Fruit fly (Drosophila melanogaster) whole organism, adult: ENCODE data around the gene CG34290.

Source experiments
- CG11617 ChIP-seq: fragments of 200-800 bp; sonication (Bioruptor generic); optimal IDR thresholded peaks from 2 replicates; lab custom pipeline; 2017; ENCODE audit warnings: mild to moderate bottlenecking, missing biosample characterization, missing genetic modification reagents, missing genetic modification characterization
- CG12768 ChIP-seq: fragments of 200-800 bp; sonication (Bioruptor generic); optimal IDR thresholded peaks from 2 replicates; lab custom pipeline; 2017; ENCODE audit warnings: missing biosample characterization, missing genetic modification characterization, mild to moderate bottlenecking, moderate library complexity, missing genetic modification reagents
- CG14711 ChIP-seq: fragments of 200-800 bp; sonication (Bioruptor generic); optimal IDR thresholded peaks from 2 replicates; lab custom pipeline; 2018; ENCODE audit warnings: missing biosample characterization, mild to moderate bottlenecking, missing genetic modification characterization, moderate library complexity
- CG1620 ChIP-seq: fragments of 200-800 bp; sonication (Bioruptor generic); optimal IDR thresholded peaks from 2 replicates; lab custom pipeline; 2016; ENCODE audit warnings: missing biosample characterization, missing genetic modification characterization
- CG33017 ChIP-seq: fragments of 200-800 bp; sonication (Bioruptor generic); optimal IDR thresholded peaks from 2 replicates; lab custom pipeline; 2018; ENCODE audit warnings: missing biosample characterization, mild to moderate bottlenecking, missing genetic modification characterization, moderate library complexity
- CG5204 ChIP-seq: fragments of 200-800 bp; sonication (Bioruptor generic); optimal IDR thresholded peaks from 2 replicates; lab custom pipeline; 2016; ENCODE audit warnings: missing biosample characterization, missing genetic modification characterization
- CG7045 ChIP-seq: fragments of 200-800 bp; sonication (Bioruptor generic); optimal IDR thresholded peaks from 2 replicates; lab custom pipeline; 2017; ENCODE audit warnings: missing biosample characterization, mild to moderate bottlenecking, missing genetic modification characterization
- CG7101 ChIP-seq: fragments of 200-800 bp; sonication (Bioruptor generic); optimal IDR thresholded peaks from 2 replicates; lab custom pipeline; 2018; ENCODE audit warnings: missing biosample characterization, mild to moderate bottlenecking, missing genetic modification characterization, moderate library complexity
- Clk ChIP-seq: fragments of 200-800 bp; sonication (Bioruptor generic); optimal IDR thresholded peaks from 2 replicates; lab custom pipeline; 2017; ENCODE audit warnings: missing biosample characterization, missing genetic modification characterization
- Crg-1 ChIP-seq: fragments of 200-800 bp; sonication (Bioruptor generic); optimal IDR thresholded peaks from 2 replicates; lab custom pipeline; 2016; ENCODE audit warnings: missing biosample characterization, missing genetic modification characterization
- Hr96 ChIP-seq: fragments of 200-800 bp; sonication (Bioruptor generic); optimal IDR thresholded peaks from 2 replicates; lab custom pipeline; 2016; ENCODE audit warnings: missing biosample characterization, missing genetic modification characterization
- Mnt ChIP-seq: fragments of 200-800 bp; sonication (Bioruptor generic); optimal IDR thresholded peaks from 2 replicates; lab custom pipeline; 2016; ENCODE audit warnings: missing biosample characterization, mild to moderate bottlenecking, missing genetic modification characterization
- bab1 ChIP-seq: fragments of 200-800 bp; sonication (Bioruptor generic); optimal IDR thresholded peaks from 3 replicates; lab custom pipeline; 2019; ENCODE audit warnings: missing biosample characterization, mild to moderate bottlenecking, missing genetic modification characterization, moderate library complexity
- cic ChIP-seq: fragments of 200-800 bp; sonication (Bioruptor generic); optimal IDR thresholded peaks from 2 replicates; lab custom pipeline; 2017; ENCODE audit warnings: missing biosample characterization, mild to moderate bottlenecking, missing genetic modification characterization, moderate library complexity
- cnc ChIP-seq, 2 experiments: fragments of >200 bp; optimal IDR thresholded peaks; 2 replicates each; lab custom pipeline; 2017
- kay ChIP-seq: fragments of 200-800 bp; sonication (Bioruptor generic); peaks from one replicate; lab custom pipeline; 2016; ENCODE audit warnings: missing biosample characterization, missing genetic modification characterization, borderline replicate concordance
- ovo ChIP-seq: fragments of 200-800 bp; sonication (Bioruptor generic); optimal IDR thresholded peaks from 2 replicates; lab custom pipeline; 2016; ENCODE audit warnings: missing biosample characterization, missing genetic modification characterization
- pad ChIP-seq: fragments of 200-800 bp; sonication (Bioruptor generic); optimal IDR thresholded peaks from 3 replicates; lab custom pipeline; 2017; ENCODE audit warnings: missing biosample characterization, missing genetic modification characterization, mild to moderate bottlenecking, moderate library complexity, missing genetic modification reagents
- tj ChIP-seq: fragments of 200-800 bp; sonication (Bioruptor generic); optimal IDR thresholded peaks from 3 replicates; lab custom pipeline; 2017; ENCODE audit warnings: missing biosample characterization, mild to moderate bottlenecking, missing genetic modification characterization, moderate library complexity
- toe ChIP-seq: fragments of 200-800 bp; sonication (Bioruptor generic); optimal IDR thresholded peaks from 2 replicates; lab custom pipeline; 2016; ENCODE audit warnings: missing biosample characterization, missing genetic modification characterization

Gene CG34290

dm6 chr3R:24279291-24279690 lies 10.3 kb downstream of the CG34290 start, which contains the start of gene shps:
shps (plus strand) TSS chr3R:24279572.
- TF ChIP-seq CG7045 (no peak), cic (GFP tag; lab: Kevin White, UChicago) (no peak), cnc (optimal IDR thresholded peaks at IDR 0.05; lab: Kevin White, UChicago) (no peak), CG12768 (GFP tag; lab: Kevin White, UChicago) (no peak), Crg-1 (no peak), Mnt (no peak), pad (GFP tag; lab: Kevin White, UChicago) (no peak), CG1620 (no peak), CG33017 (tag; lab: Kevin White, UChicago) (no peak), CG5204 (no peak), ovo (GFP tag; lab: Kevin White, UChicago) (no peak), kay (GFP tag; lab: Kevin White, UChicago) (no peak), CG11617 (GFP tag; lab: Kevin White, UChicago) (no peak)

DNA sequence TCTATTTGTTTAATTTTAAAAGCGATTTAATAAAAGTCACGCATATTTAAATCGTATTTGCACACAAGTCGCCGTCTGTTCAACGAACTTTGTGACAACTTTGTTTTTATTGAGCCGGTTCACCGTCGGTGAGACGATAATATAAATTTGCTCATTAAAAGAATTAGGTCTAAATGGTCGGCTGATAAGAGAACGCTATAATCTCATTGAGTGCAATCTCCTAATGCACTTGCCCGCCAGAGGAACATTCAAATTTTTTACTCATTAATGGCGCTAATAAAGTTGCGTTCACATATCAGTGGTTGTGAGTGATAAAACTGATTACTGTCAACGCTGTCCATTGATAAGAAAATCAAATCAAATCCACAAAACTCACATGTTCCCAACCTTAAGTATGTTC lies 10.9 kb downstream of the CG34290 start:
- TF ChIP-seq CG14711 (tag; lab: Kevin White, UChicago) (no peak), Hr96 (no peak), ovo (GFP tag; lab: Kevin White, UChicago) (no peak), CG11617 (GFP tag; lab: Kevin White, UChicago) (no peak), Mnt (no peak), CG7045 (peak; percentile 33), CG1620 (no peak), cic (GFP tag; lab: Kevin White, UChicago) (peak; percentile 48), pad (GFP tag; lab: Kevin White, UChicago) (no peak), CG5204 (no peak), Crg-1 (no peak), CG12768 (GFP tag; lab: Kevin White, UChicago) (no peak), toe (GFP tag; lab: Kevin White, UChicago) (no peak), tj (GFP tag; lab: Kevin White, UChicago) (no peak), kay (GFP tag; lab: Kevin White, UChicago) (peak; percentile 71), bab1 (GFP tag; lab: Kevin White, UChicago) (no peak), CG33017 (tag; lab: Kevin White, UChicago) (peak; percentile 60), CG7101 (tag; lab: Kevin White, UChicago) (no peak), Clk (GFP tag; lab: Kevin White, UChicago) (no peak), cnc (optimal IDR thresholded peaks at IDR 0.05; lab: Kevin White, UChicago) (no peak)

- TF ChIP-seq Crg-1 (peak; percentile 63), kay (GFP tag; lab: Kevin White, UChicago) (peak; percentile 91), CG5204 (peak; percentile 88), CG7101 (tag; lab: Kevin White, UChicago) (peak; percentile 80), CG14711 (tag; lab: Kevin White, UChicago) (peak; percentile 62), CG12768 (GFP tag; lab: Kevin White, UChicago) (peak; percentile 91), cnc (optimal IDR thresholded peaks at IDR 0.05; lab: Kevin White, UChicago) (no peak), Mnt (peak; percentile 40), CG33017 (tag; lab: Kevin White, UChicago) (peak; percentile 90), Hr96 (peak; percentile 71), CG7045 (peak; percentile 84), tj (GFP tag; lab: Kevin White, UChicago) (peak; percentile 65), toe (GFP tag; lab: Kevin White, UChicago) (peak; percentile 81), ovo (GFP tag; lab: Kevin White, UChicago) (peak; percentile 43), pad (GFP tag; lab: Kevin White, UChicago) (peak; percentile 74), Clk (GFP tag; lab: Kevin White, UChicago) (peak; percentile 87), CG11617 (GFP tag; lab: Kevin White, UChicago) (peak; percentile 95), bab1 (GFP tag; lab: Kevin White, UChicago) (no peak), CG1620 (peak; percentile 24), cic (GFP tag; lab: Kevin White, UChicago) (peak; percentile 61)
Measured at dm6 chr3R:24276104-24277008, 13.3 kb downstream of the CG34290 start, which contains the start of gene Orct. Orct (plus strand) TSS chr3R:24276260.

dm6 chr3R:24275463-24275862 lies 14.2 kb downstream of the CG34290 start:
- TF ChIP-seq ovo (GFP tag; lab: Kevin White, UChicago) (no peak), pad (GFP tag; lab: Kevin White, UChicago) (no peak), CG7101 (tag; lab: Kevin White, UChicago) (no peak), bab1 (GFP tag; lab: Kevin White, UChicago) (no peak), CG12768 (GFP tag; lab: Kevin White, UChicago) (no peak), CG11617 (GFP tag; lab: Kevin White, UChicago) (no peak), CG1620 (no peak), Clk (GFP tag; lab: Kevin White, UChicago) (no peak), Mnt (no peak), cnc (optimal IDR thresholded peaks at IDR 0.05; lab: Kevin White, UChicago) (no peak), CG7045 (no peak), tj (GFP tag; lab: Kevin White, UChicago) (no peak), CG14711 (tag; lab: Kevin White, UChicago) (no peak), toe (GFP tag; lab: Kevin White, UChicago) (no peak), Crg-1 (no peak), kay (GFP tag; lab: Kevin White, UChicago) (no peak), cic (GFP tag; lab: Kevin White, UChicago) (no peak), CG5204 (no peak)

DNA sequence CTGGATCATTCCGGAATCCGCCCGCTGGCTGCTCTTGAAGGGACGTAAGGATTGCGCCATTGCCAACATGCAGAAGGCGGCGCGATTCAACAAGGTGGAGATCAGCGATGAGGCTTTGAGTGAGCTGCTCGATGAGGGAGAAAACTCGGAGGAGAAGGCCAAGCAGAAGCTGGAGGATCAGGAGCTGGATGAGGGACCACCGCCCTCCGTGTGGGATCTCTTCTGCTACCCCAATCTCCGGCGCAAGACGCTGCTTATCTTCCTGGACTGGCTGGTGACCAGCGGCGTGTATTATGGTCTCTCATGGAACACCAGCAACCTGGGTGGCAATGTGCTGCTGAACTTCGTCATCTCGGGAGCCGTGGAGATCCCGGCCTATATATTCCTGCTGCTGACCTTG lies 15.4 kb downstream of the CG34290 start:
- TF ChIP-seq tj (GFP tag; lab: Kevin White, UChicago) = no peak
- no peak for TF ChIP-seq cic (GFP tag; lab: Kevin White, UChicago)
- TF ChIP-seq bab1 (GFP tag; lab: Kevin White, UChicago) = no peak
- TF ChIP-seq CG33017 (tag; lab: Kevin White, UChicago) = no peak
- TF ChIP-seq CG1620 = no peak
- no peak for TF ChIP-seq CG5204
- no peak for TF ChIP-seq CG11617 (GFP tag; lab: Kevin White, UChicago)
- TF ChIP-seq cnc (optimal IDR thresholded peaks at IDR 0.05; lab: Kevin White, UChicago) = no peak
- no peak for TF ChIP-seq CG14711 (tag; lab: Kevin White, UChicago)
- no peak for TF ChIP-seq Mnt
- TF ChIP-seq Clk (GFP tag; lab: Kevin White, UChicago) = no peak
- TF ChIP-seq Hr96 = no peak
- no peak for TF ChIP-seq kay (GFP tag; lab: Kevin White, UChicago)
